Fruit fly (Drosophila melanogaster) Kc167 (cell line): ENCODE data around the gene CG42399.

Experiments
- Myc ChIP-seq: fragments of >200 bp; optimal IDR thresholded peaks from 2 replicates; lab custom pipeline; 2017; ENCODE audit warnings: missing external identifiers
- Sin3A ChIP-seq: fragments of >200 bp; optimal IDR thresholded peaks from 2 replicates; lab custom pipeline; 2018; ENCODE audit warnings: missing external identifiers
- h ChIP-seq: fragments of >200 bp; optimal IDR thresholded peaks from 3 replicates; lab custom pipeline; 2018; ENCODE audit warnings: missing external identifiers
- insv ChIP-seq: fragments of >200 bp; optimal IDR thresholded peaks from 3 replicates; lab custom pipeline; 2018; ENCODE audit warnings: missing external identifiers
- psq ChIP-seq: fragments of >200 bp; optimal IDR thresholded peaks from 2 replicates; lab custom pipeline; 2017; ENCODE audit warnings: missing external identifiers
- ttk ChIP-seq: sonication (Bioruptor generic); optimal IDR thresholded peaks from 2 replicates; lab custom pipeline; 2017; ENCODE audit warnings: missing external identifiers

CG42399 gene

dm6 chr2L:165253-165890 lies 12.3 kb upstream of the CG42399 start:
- TF ChIP-seq psq, result no peak
- no peak for TF ChIP-seq h (lab: Kevin White, UChicago)
- no peak for TF ChIP-seq Myc (lab: Kevin White, UChicago)
- no peak for TF ChIP-seq Sin3A (lab: Kevin White, UChicago)
- TF ChIP-seq insv (lab: Kevin White, UChicago), result no peak
- no peak for TF ChIP-seq ttk (lab: Kevin White, UChicago)

dm6 chr2L:163229-163628 lies 10.1 kb upstream of the CG42399 start:
- no peak for TF ChIP-seq h (lab: Kevin White, UChicago)
- TF ChIP-seq Sin3A (lab: Kevin White, UChicago), result no peak
- no peak for TF ChIP-seq psq
- no peak for TF ChIP-seq insv (lab: Kevin White, UChicago)
- no peak for TF ChIP-seq ttk (lab: Kevin White, UChicago)
- TF ChIP-seq Myc (lab: Kevin White, UChicago), result no peak

- TF ChIP-seq Myc (lab: Kevin White, UChicago) (no peak), Sin3A (lab: Kevin White, UChicago) (no peak), insv (lab: Kevin White, UChicago) (no peak), ttk (lab: Kevin White, UChicago) (no peak), h (lab: Kevin White, UChicago) (no peak), psq (no peak)
Measured at dm6 chr2L:162208-162607, 9.1 kb upstream of the CG42399 start.

- no peak for TF ChIP-seq Sin3A (lab: Kevin White, UChicago)
- no peak for TF ChIP-seq insv (lab: Kevin White, UChicago)
- TF ChIP-seq h (lab: Kevin White, UChicago), result no peak
- TF ChIP-seq ttk (lab: Kevin White, UChicago), result no peak
- no peak for TF ChIP-seq Myc (lab: Kevin White, UChicago)
- TF ChIP-seq psq, result no peak
Measured at dm6 chr2L:161453-162175, 8.5 kb upstream of the CG42399 start.

- TF ChIP-seq h (lab: Kevin White, UChicago) (no peak), psq (no peak), insv (lab: Kevin White, UChicago) (no peak), Myc (lab: Kevin White, UChicago) (no peak), Sin3A (lab: Kevin White, UChicago) (no peak), ttk (lab: Kevin White, UChicago) (no peak)
Measured at dm6 chr2L:160581-161452, 7.7 kb upstream of the CG42399 start.

- TF ChIP-seq insv (lab: Kevin White, UChicago), result no peak
Measured at dm6 chr2L:158649-159257, 5.7 kb upstream of the CG42399 start, which contains the start of the genes CG33635 and spen. CG33635 (minus strand) TSS chr2L:158664. spen (plus strand) TSS chr2L:159032.

dm6 chr2L:155994-156393 lies 2.9 kb upstream of the CG42399 start, which contains the start of gene CG3436:
CG3436 (plus strand) TSS chr2L:156029.
- TF ChIP-seq insv (lab: Kevin White, UChicago) (no peak), Myc (lab: Kevin White, UChicago) (no peak), ttk (lab: Kevin White, UChicago) (no peak), h (lab: Kevin White, UChicago) (no peak), psq (no peak), Sin3A (lab: Kevin White, UChicago) (no peak)

dm6 chr2L:155215-155712 lies 2.2 kb upstream of the CG42399 start, which contains the start of gene Pus10:
Pus10 (minus strand) TSS chr2L:155305.
- TF ChIP-seq Myc (lab: Kevin White, UChicago) (no peak), Sin3A (lab: Kevin White, UChicago) (no peak), h (lab: Kevin White, UChicago) (no peak), insv (lab: Kevin White, UChicago) (no peak), psq (no peak), ttk (lab: Kevin White, UChicago) (no peak)

dm6 chr2L:146503-146902 lies 6.6 kb downstream of the CG42399 start:
- no peak for TF ChIP-seq ttk (lab: Kevin White, UChicago)
- TF ChIP-seq Myc (lab: Kevin White, UChicago), result no peak
- no peak for TF ChIP-seq insv (lab: Kevin White, UChicago)
- TF ChIP-seq Sin3A (lab: Kevin White, UChicago), result no peak

dm6 chr2L:143088-143487 lies 10.0 kb downstream of the CG42399 start, which contains the start of the genes CG31974 and CG11454:
CG31974 (minus strand) TSS chr2L:143091.
CG11454 (plus strand) TSS chr2L:143323.
- TF ChIP-seq h (lab: Kevin White, UChicago) (no peak), insv (lab: Kevin White, UChicago) (no peak)

- TF ChIP-seq h (lab: Kevin White, UChicago) (no peak), ttk (lab: Kevin White, UChicago) (no peak), Sin3A (lab: Kevin White, UChicago) (no peak), psq (no peak), Myc (lab: Kevin White, UChicago) (no peak), insv (lab: Kevin White, UChicago) (no peak)
Measured at dm6 chr2L:140849-141248, 12.3 kb downstream of the CG42399 start, which contains the start of the genes CG31975 and ovm. CG31975 (minus strand) TSS chr2L:140992. ovm (minus strand) TSS chr2L:140992.
